Worm (Caenorhabditis elegans): ENCODE results near the gene C04A11.5.

- TF ChIP-seq arid-1 (GFP tag; conservative IDR thresholded peaks at IDR 0.05): no peak
- TF ChIP-seq ceh-20 (GFP tag; IDR thresholded peaks at IDR 0.05): no peak
- no peak for TF ChIP-seq jun-1 (tag; optimal IDR thresholded peaks at IDR 0.05)
- no peak for TF ChIP-seq daf-16 (GFP tag; optimal IDR thresholded peaks at IDR 0.05)
- no peak for TF ChIP-seq daf-16 (tag; optimal IDR thresholded peaks at IDR 0.05)
- TF ChIP-seq unc-130 (GFP tag; optimal IDR thresholded peaks at IDR 0.05): no peak
- TF ChIP-seq lin-13 (GFP tag; optimal IDR thresholded peaks at IDR 0.05): no peak
- TF ChIP-seq ZK546.5 (tag; optimal IDR thresholded peaks at IDR 0.05): no peak
- TF ChIP-seq unc-62 (GFP tag; optimal IDR thresholded peaks at IDR 0.05 in 1 of 2): no peak
- no peak for TF ChIP-seq unc-62 (tag; optimal IDR thresholded peaks at IDR 0.05)
- TF ChIP-seq ama-1 (optimal IDR thresholded peaks at IDR 0.05): no peak
Measured at ce11 chrX:13639577-13639976, 24.8 kb upstream of the C04A11.5 start, which contains the start of gene twk-20.
